Worm (Caenorhabditis elegans) whole organism, midembryonic: ENCODE measurements around the gene EEED8.13.

Source experiments
- T22C8.4 ChIP-seq: fragments of 200-800 bp; sonication (Bioruptor generic); IDR thresholded peaks from 2 replicates; pipeline ENCODE4 v1.3.6; 2022; ENCODE audit warnings: missing genetic modification characterization, missing compliant biosample characterization
- cog-1 ChIP-seq: sonication (generic microtip); optimal IDR thresholded peaks from 2 replicates; lab custom pipeline; 2016; ENCODE audit warnings: missing genetic modification characterization, missing compliant biosample characterization
- flt-1 ChIP-seq: fragments of 200-800 bp; sonication (Bioruptor generic); IDR thresholded peaks from 2 replicates; pipeline ENCODE4 v1.3.6; 2022; ENCODE audit warnings: missing genetic modification characterization, missing compliant biosample characterization
- klf-2 ChIP-seq: fragments of 200-800 bp; sonication (Bioruptor generic); conservative IDR thresholded peaks from 2 replicates; pipeline ENCODE4 v1.3.6; 2022; ENCODE audit warnings: missing genetic modification reagents, missing genetic modification characterization, missing compliant biosample characterization
- med-1 ChIP-seq: sonication (generic microtip); optimal IDR thresholded peaks from 2 replicates; lab custom pipeline; 2017; ENCODE audit warnings: missing genetic modification characterization, mild to moderate bottlenecking, missing compliant biosample characterization, antibody characterized with exemption, missing genetic modification reagents; ENCODE audit not compliant: insufficient read depth
- ref-1 ChIP-seq: fragments of 200-800 bp; sonication (Bioruptor generic); conservative IDR thresholded peaks from 2 replicates; pipeline ENCODE4 v1.3.6; 2022; ENCODE audit warnings: missing genetic modification reagents, missing genetic modification characterization, missing compliant biosample characterization
- tab-1 ChIP-seq: fragments of 200-800 bp; sonication (Bioruptor generic); IDR thresholded peaks from 2 replicates; pipeline ENCODE4 v1.3.6; 2022; ENCODE audit warnings: missing genetic modification characterization, missing compliant biosample characterization
- ztf-23 ChIP-seq: fragments of 200-800 bp; sonication (Bioruptor generic); IDR thresholded peaks from 2 replicates; pipeline ENCODE4 v1.3.6; 2022; ENCODE audit warnings: missing genetic modification reagents, missing genetic modification characterization, missing compliant biosample characterization
- ztf-29 ChIP-seq: fragments of 200-800 bp; sonication (Bioruptor generic); IDR thresholded peaks from 2 replicates; pipeline ENCODE4 v1.3.6; 2022; ENCODE audit warnings: missing genetic modification reagents, missing genetic modification characterization, missing compliant biosample characterization

DNA sequence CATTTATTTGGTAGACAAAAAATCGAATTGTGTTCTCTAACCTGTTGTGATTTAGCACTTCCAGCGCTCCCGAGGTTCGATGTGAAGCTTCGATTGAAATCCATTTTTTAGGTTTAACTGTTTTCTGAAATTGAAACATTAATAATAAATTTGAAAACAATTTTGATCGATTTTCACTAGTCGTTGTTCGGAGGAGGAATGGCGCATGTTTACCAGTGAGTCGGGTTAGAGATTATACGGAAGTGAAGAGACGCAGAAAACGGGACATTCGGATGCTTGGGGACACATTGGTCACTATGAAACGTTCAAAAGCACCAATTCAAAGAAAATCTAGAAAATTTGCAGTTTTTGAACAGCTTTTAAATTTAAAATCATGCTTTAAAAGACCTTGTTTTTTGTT, 13.6 kb downstream of the EEED8.13 start, which contains the start of gene fbxl-3:
- no peak for TF ChIP-seq T22C8.4 (GFP tag; lab: Robert Waterston, UW)
- no peak for TF ChIP-seq med-1 (GFP tag; lab: Kevin White, UChicago)
- TF ChIP-seq tab-1 (GFP tag; lab: Robert Waterston, UW): no peak
- TF ChIP-seq ztf-29 (GFP tag; lab: Robert Waterston, UW): no peak
- no peak for TF ChIP-seq flt-1 (GFP tag; lab: Robert Waterston, UW)
- no peak for TF ChIP-seq cog-1 (tag; lab: Kevin White, UChicago)
- no peak for TF ChIP-seq klf-2 (GFP tag; lab: Robert Waterston, UW)
- TF ChIP-seq ref-1 (GFP tag; lab: Robert Waterston, UW): no peak
- no peak for TF ChIP-seq ztf-23 (GFP tag; lab: Robert Waterston, UW)
